Worm (Caenorhabditis elegans) whole organism, young adult: ENCODE results near the gene EGAP9.4.
A peak's percentile ranks its signal among the peaks of the same experiment; 100 is the strongest.

ENCODE experiments used
- B0019.2 ChIP-seq: fragments of 200-800 bp; sonication (Bioruptor generic); conservative IDR thresholded peaks from 2 replicates; pipeline ENCODE4 v1.3.6; 2022; ENCODE audit warnings: missing genetic modification reagents, missing genetic modification characterization, missing compliant biosample characterization
- B0261.1 ChIP-seq: sonication (generic microtip); optimal IDR thresholded peaks from 2 replicates; lab custom pipeline; 2016; ENCODE audit warnings: mild to moderate bottlenecking, missing genetic modification characterization, moderate library complexity, missing compliant biosample characterization
- C06A6.2 ChIP-seq: fragments of 200-800 bp; sonication (Bioruptor generic); conservative IDR thresholded peaks from 2 replicates; pipeline ENCODE4 v1.3.6; 2022; ENCODE audit warnings: missing genetic modification characterization, missing compliant biosample characterization
- F23B12.7 ChIP-seq: sonication (generic microtip); optimal IDR thresholded peaks from 2 replicates; lab custom pipeline; 2017; ENCODE audit warnings: missing genetic modification characterization, mild to moderate bottlenecking, missing compliant biosample characterization, antibody characterized with exemption, moderate library complexity; ENCODE audit not compliant: insufficient read depth
- F55B11.4 ChIP-seq: sonication (generic microtip); optimal IDR thresholded peaks from 2 replicates; lab custom pipeline; 2016; ENCODE audit warnings: missing compliant biosample characterization, missing genetic modification characterization, borderline replicate concordance; ENCODE audit not compliant: insufficient read depth
- F57A8.1 ChIP-seq: fragments of 200-800 bp; sonication (Bioruptor generic); optimal IDR thresholded peaks from 2 replicates; lab custom pipeline; 2018; ENCODE audit warnings: mild to moderate bottlenecking, missing genetic modification characterization, moderate library complexity, missing compliant biosample characterization
- K11D2.4 ChIP-seq: fragments of 200-800 bp; sonication (Bioruptor generic); IDR thresholded peaks from 2 replicates; pipeline ENCODE4 v1.3.6; 2022; ENCODE audit warnings: missing genetic modification reagents, missing genetic modification characterization, missing compliant biosample characterization
- K12H6.12 ChIP-seq: fragments of 200-800 bp; sonication (Bioruptor generic); optimal IDR thresholded peaks from 2 replicates; lab custom pipeline; 2018; ENCODE audit warnings: mild to moderate bottlenecking, missing genetic modification characterization, missing compliant biosample characterization
- Y53G8AR.9 ChIP-seq: fragments of 200-800 bp; sonication (Bioruptor generic); conservative IDR thresholded peaks from 2 replicates; pipeline ENCODE4 v1.3.6; 2022; ENCODE audit warnings: missing genetic modification reagents, missing genetic modification characterization, missing compliant biosample characterization
- Y79H2A.3 ChIP-seq: fragments of 200-800 bp; sonication (Bioruptor generic); conservative IDR thresholded peaks from 2 replicates; pipeline ENCODE4 v1.3.6; 2022; ENCODE audit warnings: missing genetic modification reagents, missing genetic modification characterization, missing compliant biosample characterization
- ZK185.1 ChIP-seq: sonication (generic microtip); optimal IDR thresholded peaks from 2 replicates; lab custom pipeline; 2016; ENCODE audit warnings: mild to moderate bottlenecking, missing genetic modification characterization, missing compliant biosample characterization; ENCODE audit not compliant: poor library complexity, severe bottlenecking
- athp-1 ChIP-seq: sonication (generic microtip); optimal IDR thresholded peaks from 2 replicates; lab custom pipeline; 2017; ENCODE audit warnings: mild to moderate bottlenecking, missing genetic modification characterization, missing compliant biosample characterization
- attf-3 ChIP-seq: fragments of 200-800 bp; sonication (Bioruptor generic); conservative IDR thresholded peaks from 2 replicates; pipeline ENCODE4 v1.3.6; 2022; ENCODE audit warnings: missing genetic modification reagents, missing genetic modification characterization, missing compliant biosample characterization
- attf-5 ChIP-seq: fragments of 200-800 bp; sonication (Bioruptor generic); optimal IDR thresholded peaks from 2 replicates; lab custom pipeline; 2018; ENCODE audit warnings: mild to moderate bottlenecking, missing genetic modification characterization, missing compliant biosample characterization
- attf-6 ChIP-seq: fragments of 200-800 bp; sonication (Bioruptor generic); IDR thresholded peaks from 2 replicates; pipeline ENCODE4 v1.3.6; 2022; ENCODE audit warnings: missing genetic modification reagents, missing genetic modification characterization, missing compliant biosample characterization
- bed-2 ChIP-seq: fragments of 200-800 bp; sonication (Bioruptor generic); IDR thresholded peaks from 2 replicates; pipeline ENCODE4 v1.3.6; 2022; ENCODE audit warnings: missing genetic modification reagents, missing genetic modification characterization, missing compliant biosample characterization
- cebp-1 ChIP-seq, 2 experiments: fragments of 200-800 bp in 1 of 2; sonication (Bioruptor generic) in 1 of 2; sonication (generic microtip) in 1 of 2; IDR thresholded peaks in 1 of 2; optimal IDR thresholded peaks in 1 of 2; 2 replicates each; pipeline versions ENCODE4 v1.3.6 to Lab custom; 2017 to 2022; ENCODE audit warnings: missing compliant biosample characterization in 2 of 2, missing genetic modification characterization in 2 of 2, mild to moderate bottlenecking in 1 of 2, missing genetic modification reagents in 1 of 2, moderate library complexity in 1 of 2
- ceh-100 ChIP-seq: fragments of 200-800 bp; sonication (Bioruptor generic); IDR thresholded peaks from 2 replicates; pipeline ENCODE4 v1.3.6; 2022; ENCODE audit warnings: missing genetic modification reagents, missing genetic modification characterization, missing compliant biosample characterization
- dox-1 ChIP-seq: fragments of 200-800 bp; sonication (Bioruptor generic); IDR thresholded peaks from 2 replicates; pipeline ENCODE4 v1.3.6; 2022; ENCODE audit warnings: missing genetic modification reagents, missing genetic modification characterization, missing compliant biosample characterization
- hmg-1.2 ChIP-seq: fragments of 200-800 bp; sonication (Bioruptor generic); IDR thresholded peaks from 2 replicates; pipeline ENCODE4 v1.3.6; 2022; ENCODE audit warnings: missing genetic modification reagents, missing genetic modification characterization, missing compliant biosample characterization
- hmg-20 ChIP-seq: fragments of 200-800 bp; sonication (Bioruptor generic); IDR thresholded peaks from 2 replicates; pipeline ENCODE4 v1.3.6; 2022; ENCODE audit warnings: missing genetic modification reagents, missing genetic modification characterization, missing compliant biosample characterization
- hrde-1 ChIP-seq: sonication (generic microtip); optimal IDR thresholded peaks from 2 replicates; lab custom pipeline; 2016; ENCODE audit warnings: missing genetic modification characterization, mild to moderate bottlenecking, missing compliant biosample characterization, moderate library complexity, missing genotype, missing genetic modification reagents, borderline replicate concordance
- lag-1 ChIP-seq: fragments of 200-800 bp; sonication (Bioruptor generic); IDR thresholded peaks from 2 replicates; pipeline ENCODE4 v1.3.6; 2022; ENCODE audit warnings: missing genetic modification reagents, missing genetic modification characterization, missing compliant biosample characterization
- lin-35 ChIP-seq, 3 experiments: fragments of 150-350 bp in 2 of 3; sonication (generic microtip) in 1 of 3; optimal IDR thresholded peaks; 2 replicates each; lab custom pipeline; 2014 to 2018; ENCODE audit warnings: missing biosample characterization in 3 of 3, missing genetic modification characterization in 3 of 3, missing genetic modification reagents in 3 of 3
- lin-40 ChIP-seq: sonication (generic microtip); optimal IDR thresholded peaks from 2 replicates; lab custom pipeline; 2016; ENCODE audit warnings: missing genetic modification characterization, mild to moderate bottlenecking, missing compliant biosample characterization, missing genotype, missing genetic modification reagents
- lsl-1 ChIP-seq: fragments of 200-800 bp; sonication (Bioruptor generic); optimal IDR thresholded peaks from 2 replicates; lab custom pipeline; 2018; ENCODE audit warnings: mild to moderate bottlenecking, missing genetic modification characterization, moderate library complexity, missing compliant biosample characterization
- madf-8 ChIP-seq: fragments of 200-800 bp; sonication (Bioruptor generic); conservative IDR thresholded peaks from 2 replicates; pipeline ENCODE4 v1.3.6; 2022; ENCODE audit warnings: missing genetic modification reagents, missing genetic modification characterization, missing compliant biosample characterization
- mcd-1 ChIP-seq: fragments of 200-800 bp; sonication (Bioruptor generic); IDR thresholded peaks from 2 replicates; pipeline ENCODE4 v1.3.6; 2022; ENCODE audit warnings: missing genetic modification reagents, missing genetic modification characterization, missing compliant biosample characterization
- mxl-1 ChIP-seq: sonication (generic microtip); optimal IDR thresholded peaks from 2 replicates; lab custom pipeline; 2016; ENCODE audit warnings: missing genetic modification characterization, missing compliant biosample characterization
- nfyb-1 ChIP-seq: fragments of 200-800 bp; sonication (Bioruptor generic); IDR thresholded peaks from 2 replicates; pipeline ENCODE4 v1.3.6; 2022; ENCODE audit warnings: missing genetic modification reagents, missing genetic modification characterization, missing compliant biosample characterization
- nhr-27 ChIP-seq: fragments of 200-800 bp; sonication (Bioruptor generic); optimal IDR thresholded peaks from 2 replicates; lab custom pipeline; 2018; ENCODE audit warnings: mild to moderate bottlenecking, missing genetic modification characterization, moderate library complexity, missing compliant biosample characterization
- nhr-80 ChIP-seq: sonication (generic microtip); optimal IDR thresholded peaks from 2 replicates; lab custom pipeline; 2016; ENCODE audit warnings: missing genetic modification characterization, missing compliant biosample characterization
- nhr-90 ChIP-seq: sonication (generic microtip); optimal IDR thresholded peaks from 2 replicates; lab custom pipeline; 2016; ENCODE audit warnings: missing genotype, mild to moderate bottlenecking, missing genetic modification characterization, missing compliant biosample characterization
- pbrm-1 ChIP-seq: fragments of 200-800 bp; sonication (Bioruptor generic); IDR thresholded peaks from 2 replicates; pipeline ENCODE4 v1.3.6; 2022; ENCODE audit warnings: missing genetic modification reagents, missing genetic modification characterization, missing compliant biosample characterization
- rec-8 ChIP-seq, 2 experiments: sonication (generic microtip); optimal IDR thresholded peaks; 2 replicates each; lab custom pipeline; 2016; ENCODE audit warnings: mild to moderate bottlenecking in 2 of 2, missing genetic modification characterization in 2 of 2, missing genetic modification reagents in 2 of 2, missing genotype in 2 of 2, missing biosample characterization in 1 of 2, missing compliant biosample characterization in 1 of 2, moderate library complexity in 1 of 2
- snpc-3.4 ChIP-seq: sonication (generic microtip); optimal IDR thresholded peaks from 2 replicates; lab custom pipeline; 2017; ENCODE audit warnings: missing genetic modification characterization, mild to moderate bottlenecking, missing compliant biosample characterization, antibody characterized with exemption, moderate library complexity, missing genotype, missing genetic modification reagents
- snpc-4 ChIP-seq, 5 experiments: fragments of 150-350 bp in 1 of 5; sonication (generic microtip) in 4 of 5; optimal IDR thresholded peaks; 2 replicates each; lab custom pipeline; 2014 to 2018; ENCODE audit warnings: missing genetic modification characterization in 5 of 5, missing biosample characterization in 3 of 5, antibody characterized with exemption in 2 of 5, mild to moderate bottlenecking in 2 of 5, missing compliant biosample characterization in 2 of 5, missing genotype in 2 of 5, moderate library complexity in 2 of 5, missing genetic modification reagents in 1 of 5
- tbx-9 ChIP-seq: sonication (generic microtip); optimal IDR thresholded peaks from 2 replicates; lab custom pipeline; 2016; ENCODE audit warnings: borderline replicate concordance, missing genetic modification characterization, inconsistent platforms, missing compliant biosample characterization
- unc-130 ChIP-seq: sonication (generic microtip); optimal IDR thresholded peaks from 2 replicates; lab custom pipeline; 2016; ENCODE audit warnings: missing genetic modification reagents, missing genetic modification characterization, missing compliant biosample characterization
- unc-62 ChIP-seq: fragments of 150-350 bp; optimal IDR thresholded peaks from 2 replicates; lab custom pipeline; 2014; ENCODE audit warnings: missing biosample characterization, missing genetic modification reagents, missing genetic modification characterization
- xnd-1 ChIP-seq: sonication (generic microtip); optimal IDR thresholded peaks from 2 replicates; lab custom pipeline; 2016; ENCODE audit warnings: missing genotype, missing genetic modification reagents, missing genetic modification characterization, missing compliant biosample characterization
- zim-3 ChIP-seq: sonication (generic microtip); optimal IDR thresholded peaks from 2 replicates; lab custom pipeline; 2017; ENCODE audit warnings: mild to moderate bottlenecking, missing genetic modification characterization, moderate library complexity, missing compliant biosample characterization
- ztf-28 ChIP-seq: fragments of 200-800 bp; sonication (Bioruptor generic); IDR thresholded peaks from 2 replicates; pipeline ENCODE4 v1.3.6; 2022; ENCODE audit warnings: missing genetic modification reagents, missing genetic modification characterization, missing compliant biosample characterization
- ztf-3 ChIP-seq: fragments of 200-800 bp; sonication (Bioruptor generic); optimal IDR thresholded peaks from 2 replicates; lab custom pipeline; 2018; ENCODE audit warnings: mild to moderate bottlenecking, missing genetic modification characterization, missing compliant biosample characterization
- ztf-6 ChIP-seq: fragments of 200-800 bp; sonication (Bioruptor generic); IDR thresholded peaks from 2 replicates; pipeline ENCODE4 v1.3.6; 2022; ENCODE audit warnings: missing genetic modification reagents, missing genetic modification characterization, missing compliant biosample characterization

Gene EGAP9.4

DNA sequence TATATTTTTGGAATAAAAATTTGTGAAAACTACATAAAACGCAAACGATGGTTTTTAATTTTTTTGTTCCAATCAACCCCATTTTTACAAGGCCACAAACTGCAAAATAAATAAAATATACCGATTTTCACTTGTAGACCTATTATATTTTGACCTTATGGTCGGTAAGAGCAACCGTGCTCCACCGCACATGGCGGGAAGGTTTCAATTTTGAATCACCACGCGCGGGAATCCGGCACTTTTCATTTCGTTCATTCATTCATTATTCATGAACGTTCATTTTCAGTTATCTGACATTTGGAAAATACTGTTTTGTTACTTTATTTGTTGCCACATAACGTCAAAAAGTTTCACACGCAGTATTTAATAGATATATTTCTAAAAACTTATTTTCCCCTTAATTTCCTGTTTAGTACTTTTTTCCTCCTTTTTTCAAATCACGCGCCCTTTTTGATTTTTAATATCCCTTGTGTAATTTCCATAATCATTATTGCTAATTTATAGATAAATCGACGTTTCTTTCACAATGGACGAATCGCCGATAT lies 17.1 kb downstream of the EGAP9.4 start, which contains the start of gene hcp-1 (continued):
- TF ChIP-seq pbrm-1 (GFP tag; lab: Robert Waterston, UW) (peak; percentile 78), bed-2 (GFP tag; lab: Robert Waterston, UW) (no peak), lsl-1 (GFP tag; lab: Kevin White, UChicago) (peak; percentile 94), K12H6.12 (tag; lab: Kevin White, UChicago) (no peak), lag-1 (GFP tag; lab: Robert Waterston, UW) (no peak), ztf-28 (GFP tag; lab: Robert Waterston, UW) (peak; percentile 89), F23B12.7 (tag; lab: Kevin White, UChicago) (peak; percentile 58), B0261.1 (tag; lab: Kevin White, UChicago) (no peak), rec-8 (tag; optimal IDR thresholded peaks at IDR 0.05; lab: Kevin White, UChicago) (no peak), K11D2.4 (GFP tag; lab: Robert Waterston, UW) (no peak), lin-35 (GFP tag; optimal IDR thresholded peaks at IDR 0.05; lab: Kevin White, UChicago) (peak; percentile 61 to 86 (median 83)), attf-3 (GFP tag; lab: Robert Waterston, UW) (peak; percentile 70), C06A6.2 (GFP tag; lab: Robert Waterston, UW) (no peak), cebp-1 (GFP tag; IDR thresholded peaks at IDR 0.05; lab: Robert Waterston, UW) (no peak), cebp-1 (tag; optimal IDR thresholded peaks at IDR 0.05; lab: Kevin White, UChicago) (no peak), tbx-9 (no peak), snpc-3.4 (tag; lab: Kevin White, UChicago) (peak; percentile 95), nhr-80 (tag; lab: Kevin White, UChicago) (no peak), nhr-27 (no peak), snpc-4 (GFP tag; optimal IDR thresholded peaks at IDR 0.05; lab: Kevin White, UChicago) (peak; percentile 34), snpc-4 (tag; optimal IDR thresholded peaks at IDR 0.05; lab: Kevin White, UChicago) (peak in 2 of 4 experiments; percentile 56 to 66), zim-3 (tag; lab: Kevin White, UChicago) (no peak), hrde-1 (peak; percentile 62), nhr-90 (tag; lab: Kevin White, UChicago) (no peak), dox-1 (GFP tag; lab: Robert Waterston, UW) (peak; percentile 94; the same call in 1 of the 2 replicates), B0019.2 (peak; percentile 91), F55B11.4 (tag; lab: Kevin White, UChicago) (no peak), Y53G8AR.9 (peak; percentile 89; the same call in 1 of the 2 replicates), hmg-1.2 (GFP tag; lab: Robert Waterston, UW) (peak; percentile 71), hmg-20 (GFP tag; lab: Robert Waterston, UW) (0 out of 2 replicates have a peak, but pooled peaks have one; percentile 14), lin-40 (no peak), xnd-1 (peak; percentile 99), ceh-100 (GFP tag; lab: Robert Waterston, UW) (peak; percentile 53; the same call in 1 of the 2 replicates), ztf-6 (GFP tag; lab: Robert Waterston, UW) (no peak), ZK185.1 (tag; lab: Kevin White, UChicago) (no peak), mcd-1 (peak; percentile 95), unc-130 (GFP tag; lab: Kevin White, UChicago) (peak; percentile 86), attf-5 (GFP tag; lab: Kevin White, UChicago) (no peak), Y79H2A.3 (GFP tag; lab: Robert Waterston, UW) (no peak), ztf-3 (GFP tag; lab: Kevin White, UChicago) (no peak), mxl-1 (tag; lab: Kevin White, UChicago) (no peak), madf-8 (GFP tag; lab: Robert Waterston, UW) (peak; percentile 99), attf-6 (GFP tag; lab: Robert Waterston, UW) (peak; percentile 79), F57A8.1 (GFP tag; lab: Kevin White, UChicago) (no peak), athp-1 (tag; lab: Kevin White, UChicago) (no peak), nfyb-1 (GFP tag; lab: Robert Waterston, UW) (no peak), unc-62 (GFP tag; lab: Kevin White, UChicago) (no peak)
